Worm (Caenorhabditis elegans): ENCODE measurements around the gene snpc-3.4.

snpc-3.4 gene

ce11 chrIII:4012036-4012435 is 7.8 kb upstream of the snpc-3.4 start, which contains the start of gene C36E8.4:
Gene C36E8.4 (plus strand): TSS chrIII:4012336.
- TF ChIP-seq pat-9 (tag; optimal IDR thresholded peaks at IDR 0.05) (no peak), ceh-24 (tag; optimal IDR thresholded peaks at IDR 0.05) (no peak), F13H6.1 (tag; optimal IDR thresholded peaks at IDR 0.05) (no peak), gmeb-2 (tag; optimal IDR thresholded peaks at IDR 0.05) (no peak), pag-3 (tag; optimal IDR thresholded peaks at IDR 0.05; ENCODE audit: borderline replicate concordance) (no peak), npax-4 (tag; optimal IDR thresholded peaks at IDR 0.05) (no peak), sox-4 (tag; optimal IDR thresholded peaks at IDR 0.05) (no peak), nhr-11 (tag; optimal IDR thresholded peaks at IDR 0.05) (no peak), sdc-2 (tag; optimal IDR thresholded peaks at IDR 0.05) (no peak), hlh-6 (tag; optimal IDR thresholded peaks at IDR 0.05) (no peak), ceh-31 (tag; optimal IDR thresholded peaks at IDR 0.05) (no peak)

DNA sequence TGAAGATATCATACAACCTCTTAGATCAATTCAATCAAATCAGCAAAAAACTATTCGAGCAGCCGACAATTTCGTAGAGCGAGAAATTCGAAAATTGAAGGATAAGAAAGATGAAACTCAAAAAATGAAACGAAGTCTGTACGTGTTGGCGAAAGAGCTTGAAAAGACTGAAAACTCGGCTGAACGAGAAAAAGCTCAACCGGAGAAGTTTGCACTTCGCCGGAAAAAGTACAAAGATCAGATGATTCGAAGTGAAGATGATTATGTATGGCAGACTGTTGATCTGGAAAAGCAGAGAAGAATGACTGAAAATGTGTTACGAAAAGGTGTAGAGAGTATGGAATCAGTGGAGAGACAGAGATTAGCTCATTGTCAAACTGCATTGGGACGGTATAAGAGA is 6.8 kb upstream of the snpc-3.4 start:
- no peak for TF ChIP-seq odd-2 (tag; optimal IDR thresholded peaks at IDR 0.05)
- no peak for TF ChIP-seq ttx-3 (tag; optimal IDR thresholded peaks at IDR 0.05)
- TF ChIP-seq hlh-13 (GFP tag; optimal IDR thresholded peaks at IDR 0.05), result no peak
- no peak for TF ChIP-seq hlh-8 (tag; optimal IDR thresholded peaks at IDR 0.05)
- TF ChIP-seq tbx-2 (tag; optimal IDR thresholded peaks at IDR 0.05), result no peak
- TF ChIP-seq unc-42 (tag; optimal IDR thresholded peaks at IDR 0.05), result no peak

ce11 chrIII:4015382-4015986 is 4.4 kb upstream of the snpc-3.4 start:
- no peak for TF ChIP-seq pag-3 (tag; optimal IDR thresholded peaks at IDR 0.05; ENCODE audit: borderline replicate concordance)
- TF ChIP-seq unc-55 (GFP tag; optimal IDR thresholded peaks at IDR 0.05), result no peak
- TF ChIP-seq F13H6.1 (tag; optimal IDR thresholded peaks at IDR 0.05), result no peak
- TF ChIP-seq tbx-2 (tag; optimal IDR thresholded peaks at IDR 0.05), result no peak
- TF ChIP-seq pros-1 (tag; optimal IDR thresholded peaks at IDR 0.05), result no peak
- no peak for TF ChIP-seq che-1 (tag; optimal IDR thresholded peaks at IDR 0.05)
- TF ChIP-seq ceh-34 (tag; optimal IDR thresholded peaks at IDR 0.05), result no peak
- no peak for TF ChIP-seq dve-1 (tag; optimal IDR thresholded peaks at IDR 0.05)
- no peak for TF ChIP-seq nfya-1 (tag; optimal IDR thresholded peaks at IDR 0.05)
- no peak for TF ChIP-seq ceh-2 (tag; optimal IDR thresholded peaks at IDR 0.05)

DNA sequence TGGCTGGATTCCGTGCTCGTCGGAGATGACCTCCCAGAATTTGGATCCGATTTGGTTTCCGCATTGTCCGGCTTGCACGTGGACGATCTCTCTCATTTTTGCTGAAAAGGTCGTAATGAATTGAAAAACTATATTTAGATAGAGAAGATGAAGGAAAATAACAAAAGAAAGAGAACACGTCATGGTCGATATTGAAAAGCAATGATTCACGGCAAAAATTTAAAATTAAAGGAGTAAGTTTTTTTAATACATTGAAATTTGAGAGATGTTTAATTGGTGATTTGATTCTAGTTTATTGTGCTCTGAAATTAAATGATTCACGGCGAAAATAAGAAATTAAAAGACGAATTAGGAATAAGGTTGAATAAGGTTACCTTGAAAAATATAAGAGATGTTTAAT is 2.3 kb upstream of the snpc-3.4 start, which contains the start of gene tbb-2:
Gene tbb-2 (minus strand): TSS at position 101 of the 400 bp plus-strand sequence.
- no peak for TF ChIP-seq ttx-3 (tag; optimal IDR thresholded peaks at IDR 0.05)
- no peak for TF ChIP-seq hlh-6 (tag; optimal IDR thresholded peaks at IDR 0.05)
- TF ChIP-seq fkh-10 (GFP tag; optimal IDR thresholded peaks at IDR 0.05), result no peak
- TF ChIP-seq ceh-45 (GFP tag; IDR thresholded peaks at IDR 0.05), result no peak
- TF ChIP-seq unc-42 (tag; optimal IDR thresholded peaks at IDR 0.05), result no peak
- TF ChIP-seq ceh-19 (GFP tag; optimal IDR thresholded peaks at IDR 0.05), result no peak
- TF ChIP-seq syd-9 (tag; optimal IDR thresholded peaks at IDR 0.05), result no peak
- TF ChIP-seq unc-86 (tag; optimal IDR thresholded peaks at IDR 0.05), result no peak
- TF ChIP-seq tbx-7 (tag; optimal IDR thresholded peaks at IDR 0.05), result no peak
- TF ChIP-seq dve-1 (tag; optimal IDR thresholded peaks at IDR 0.05), result no peak
- no peak for TF ChIP-seq zip-5 (tag; optimal IDR thresholded peaks at IDR 0.05)
- TF ChIP-seq sox-4 (tag; optimal IDR thresholded peaks at IDR 0.05), result no peak
- TF ChIP-seq ceh-30 (tag; optimal IDR thresholded peaks at IDR 0.05), result no peak
- no peak for TF ChIP-seq ceh-9 (tag; optimal IDR thresholded peaks at IDR 0.05)
- TF ChIP-seq pag-3 (tag; optimal IDR thresholded peaks at IDR 0.05; ENCODE audit: borderline replicate concordance), result no peak
- TF ChIP-seq ceh-6 (GFP tag; optimal IDR thresholded peaks at IDR 0.05), result no peak
- no peak for TF ChIP-seq ref-2 (tag; optimal IDR thresholded peaks at IDR 0.05)
- no peak for TF ChIP-seq ceh-22 (tag; optimal IDR thresholded peaks at IDR 0.05)
- TF ChIP-seq gmeb-2 (tag; optimal IDR thresholded peaks at IDR 0.05), result no peak
- no peak for TF ChIP-seq lim-6 (tag; optimal IDR thresholded peaks at IDR 0.05)
